Worm (Caenorhabditis elegans): Measurements from ENCODE around the gene E02H9.7.

DNA sequence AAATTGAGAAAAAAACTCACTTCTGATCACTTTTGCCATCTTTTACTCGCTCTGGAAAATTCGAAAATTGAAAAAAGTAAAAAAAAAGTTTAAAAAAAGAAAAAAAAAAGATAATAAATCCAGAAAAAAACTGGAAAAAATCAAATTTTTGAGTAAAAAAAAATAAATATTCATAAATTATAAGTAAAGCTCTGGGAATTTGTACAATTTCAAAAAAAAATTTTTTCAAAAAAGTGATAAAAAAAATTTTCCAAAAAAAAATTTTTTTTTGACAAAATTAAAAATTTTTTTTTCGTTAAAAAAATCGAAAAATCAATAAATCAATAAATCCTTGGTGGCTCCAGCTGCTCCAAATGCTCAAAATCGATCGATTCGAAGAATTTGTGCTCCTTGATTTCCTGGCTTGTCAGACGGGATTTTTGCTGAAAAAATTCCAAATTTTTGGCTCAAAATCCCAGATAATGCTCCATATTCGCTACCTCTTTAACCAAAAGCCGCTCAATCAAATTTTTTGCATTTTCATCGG is 34.5 kb downstream of the E02H9.7 start, which contains the start of gene mrpl-30:
- TF ChIP-seq let-607 (tag; optimal IDR thresholded peaks at IDR 0.05) (no peak), snpc-4 (GFP tag; optimal IDR thresholded peaks at IDR 0.05) (no peak), snpc-4 (tag; optimal IDR thresholded peaks at IDR 0.05) (no peak), tbx-9 (tag; optimal IDR thresholded peaks at IDR 0.05; ENCODE audit: borderline replicate concordance) (no peak), ama-1 (optimal IDR thresholded peaks at IDR 0.05) (no peak), ama-1 (GFP tag; optimal IDR thresholded peaks at IDR 0.05) (no peak), lin-54 (GFP tag; optimal IDR thresholded peaks at IDR 0.05) (no peak), unc-130 (GFP tag; optimal IDR thresholded peaks at IDR 0.05) (no peak), ztf-3 (GFP tag; optimal IDR thresholded peaks at IDR 0.05) (no peak), nhr-90 (tag; optimal IDR thresholded peaks at IDR 0.05) (no peak), hlh-12 (tag; optimal IDR thresholded peaks at IDR 0.05) (no peak), lsy-27 (tag; optimal IDR thresholded peaks at IDR 0.05; ENCODE audit: borderline replicate concordance, insufficient read depth) (no peak), mel-28 (tag; optimal IDR thresholded peaks at IDR 0.05; ENCODE audit: borderline replicate concordance) (no peak), attf-6 (GFP tag; IDR thresholded peaks at IDR 0.05) (no peak), efl-1 (GFP tag; optimal IDR thresholded peaks at IDR 0.05) (no peak), lin-35 (GFP tag; optimal IDR thresholded peaks at IDR 0.05) (no peak)

Data from whole organism, young adult.